Worm (Caenorhabditis elegans): Measurements from ENCODE around the gene F23A7.5.

ce11 chrX:16269969-16270368, 41.2 kb downstream of the F23A7.5 start, which contains the start of gene ifa-3:
- no peak for TF ChIP-seq scrt-1 (GFP tag; IDR thresholded peaks at IDR 0.05)
- TF ChIP-seq ama-1 (optimal IDR thresholded peaks at IDR 0.05), result no peak
- no peak for TF ChIP-seq tra-4 (tag; optimal IDR thresholded peaks at IDR 0.05)
- TF ChIP-seq pes-1 (GFP tag; IDR thresholded peaks at IDR 0.05), result no peak
- no peak for TF ChIP-seq flt-1 (GFP tag; IDR thresholded peaks at IDR 0.05)
- TF ChIP-seq hmbx-1 (tag; optimal IDR thresholded peaks at IDR 0.05), result no peak
- TF ChIP-seq tbx-11 (GFP tag; IDR thresholded peaks at IDR 0.05), result no peak
- TF ChIP-seq hmg-4 (GFP tag; optimal IDR thresholded peaks at IDR 0.05), result no peak
- TF ChIP-seq hnd-1 (tag; optimal IDR thresholded peaks at IDR 0.05), result no peak
- no peak for TF ChIP-seq ets-7 (tag; optimal IDR thresholded peaks at IDR 0.05)
- TF ChIP-seq B0310.2 (tag; optimal IDR thresholded peaks at IDR 0.05), result no peak
- no peak for TF ChIP-seq sea-1 (GFP tag; conservative IDR thresholded peaks at IDR 0.05)
